Fruit fly (Drosophila melanogaster) whole organism, prepupa: ENCODE results near the gene CG31705.

Experiments
- CG11762 ChIP-seq: fragments of 200-800 bp; sonication (Bioruptor generic); optimal IDR thresholded peaks from 3 replicates; lab custom pipeline; 2016; ENCODE audit warnings: missing biosample characterization, missing genetic modification characterization; ENCODE audit not compliant: insufficient read depth
- CG1621 ChIP-seq: fragments of 200-800 bp; sonication (Bioruptor generic); optimal IDR thresholded peaks from 3 replicates; lab custom pipeline; 2018; ENCODE audit warnings: missing biosample characterization, mild to moderate bottlenecking, missing genetic modification characterization
- CG32006 ChIP-seq: fragments of 200-800 bp; sonication (Bioruptor generic); optimal IDR thresholded peaks from 3 replicates; lab custom pipeline; 2017; ENCODE audit warnings: missing biosample characterization, mild to moderate bottlenecking, missing genetic modification characterization
- CG3919 ChIP-seq: fragments of 200-800 bp; sonication (Bioruptor generic); optimal IDR thresholded peaks from 3 replicates; lab custom pipeline; 2016; ENCODE audit warnings: missing biosample characterization, missing genetic modification characterization
- CG4318 ChIP-seq: fragments of 200-800 bp; sonication (Bioruptor generic); optimal IDR thresholded peaks from 3 replicates; lab custom pipeline; 2017; ENCODE audit warnings: missing biosample characterization, mild to moderate bottlenecking, missing genetic modification characterization
- CG6808 ChIP-seq: fragments of 200-800 bp; sonication (Bioruptor generic); optimal IDR thresholded peaks from 3 replicates; lab custom pipeline; 2017; ENCODE audit warnings: missing biosample characterization, missing genetic modification characterization, mild to moderate bottlenecking, moderate library complexity, missing genetic modification reagents
- CG8119 ChIP-seq: fragments of 200-800 bp; sonication (Bioruptor generic); IDR thresholded peaks from 3 replicates; pipeline ENCODE4 v1.3.6; 2022; ENCODE audit warnings: missing biosample characterization, missing genetic modification characterization
- CG8632 ChIP-seq: fragments of 200-800 bp; sonication (Bioruptor generic); optimal IDR thresholded peaks from 3 replicates; lab custom pipeline; 2016; ENCODE audit warnings: missing biosample characterization, missing genetic modification characterization
- CG9139 ChIP-seq: fragments of 200-800 bp; sonication (Bioruptor generic); optimal IDR thresholded peaks from 3 replicates; lab custom pipeline; 2017; ENCODE audit warnings: missing biosample characterization, mild to moderate bottlenecking, missing genetic modification characterization
- Eip78C ChIP-seq: fragments of 200-800 bp; sonication (Bioruptor generic); peaks from one replicate; lab custom pipeline; 2016; ENCODE audit warnings: missing biosample characterization, missing genetic modification characterization
- Eip93F ChIP-seq: fragments of 200-800 bp; sonication (Bioruptor generic); optimal IDR thresholded peaks from 2 replicates; lab custom pipeline; 2016; ENCODE audit warnings: missing biosample characterization, mild to moderate bottlenecking, missing genetic modification characterization
- Ets96B ChIP-seq: fragments of 200-800 bp; optimal IDR thresholded peaks from 2 replicates; lab custom pipeline; 2019; ENCODE audit warnings: missing biosample characterization, mild to moderate bottlenecking, missing genetic modification characterization, moderate library complexity
- Hr39 ChIP-seq: fragments of 200-800 bp; sonication (Bioruptor generic); optimal IDR thresholded peaks from 2 replicates; lab custom pipeline; 2016; ENCODE audit warnings: missing biosample characterization, missing genetic modification characterization
- Hr4 ChIP-seq: fragments of 200-800 bp; sonication (Bioruptor generic); optimal IDR thresholded peaks from 3 replicates; lab custom pipeline; 2016; ENCODE audit warnings: missing biosample characterization, missing genetic modification characterization
- Met ChIP-seq: fragments of 200-800 bp; sonication (Bioruptor generic); optimal IDR thresholded peaks from 3 replicates; lab custom pipeline; 2016; ENCODE audit warnings: missing biosample characterization, missing genetic modification characterization
- OdsH ChIP-seq: fragments of 200-800 bp; sonication (Bioruptor generic); optimal IDR thresholded peaks from 3 replicates; lab custom pipeline; 2016; ENCODE audit warnings: missing biosample characterization, missing genetic modification characterization
- Sox102F ChIP-seq: fragments of 200-800 bp; sonication (Bioruptor generic); optimal IDR thresholded peaks from 2 replicates; lab custom pipeline; 2016; ENCODE audit warnings: missing biosample characterization, mild to moderate bottlenecking, missing genetic modification characterization
- acj6 ChIP-seq: fragments of 200-800 bp; sonication (Bioruptor generic); optimal IDR thresholded peaks from 3 replicates; lab custom pipeline; 2016; ENCODE audit warnings: missing biosample characterization, missing genetic modification characterization
- cyc ChIP-seq: fragments of 200-800 bp; sonication (Bioruptor generic); optimal IDR thresholded peaks from 3 replicates; lab custom pipeline; 2016; ENCODE audit warnings: missing biosample characterization, missing genetic modification characterization
- dsx ChIP-seq: fragments of 200-800 bp; optimal IDR thresholded peaks from 3 replicates; lab custom pipeline; 2019; ENCODE audit warnings: missing biosample characterization, mild to moderate bottlenecking, missing genetic modification characterization, moderate library complexity; ENCODE audit not compliant: poor library complexity, severe bottlenecking
- esn ChIP-seq: fragments of 200-800 bp; sonication (Bioruptor generic); optimal IDR thresholded peaks from 2 replicates; lab custom pipeline; 2016; ENCODE audit warnings: missing biosample characterization, mild to moderate bottlenecking, missing genetic modification characterization, moderate library complexity
- fd85E ChIP-seq: fragments of 200-800 bp; sonication (Bioruptor generic); optimal IDR thresholded peaks from 3 replicates; lab custom pipeline; 2016; ENCODE audit warnings: missing biosample characterization, missing genetic modification characterization
- lz ChIP-seq: fragments of 200-800 bp; sonication (Bioruptor generic); optimal IDR thresholded peaks from 3 replicates; lab custom pipeline; 2016; ENCODE audit warnings: missing biosample characterization, missing genetic modification characterization
- pdm3 ChIP-seq: fragments of 200-800 bp; sonication (Bioruptor generic); optimal IDR thresholded peaks from 3 replicates; lab custom pipeline; 2016; ENCODE audit warnings: missing biosample characterization, missing genetic modification characterization
- salr ChIP-seq, 2 experiments: fragments of 200-800 bp; sonication (Bioruptor generic); optimal IDR thresholded peaks; 3 replicates each; lab custom pipeline; 2016 to 2018; ENCODE audit warnings: missing biosample characterization in 2 of 2, missing genetic modification characterization in 2 of 2, mild to moderate bottlenecking in 1 of 2
- spab ChIP-seq: fragments of 200-800 bp; sonication (Bioruptor generic); optimal IDR thresholded peaks from 2 replicates; lab custom pipeline; 2017; ENCODE audit warnings: missing biosample characterization, mild to moderate bottlenecking, missing genetic modification characterization, missing genetic modification reagents
- ss ChIP-seq, 2 experiments: fragments of 200-800 bp; sonication (Bioruptor generic); optimal IDR thresholded peaks; 2 replicates in 1 of 2; 3 replicates in 1 of 2; lab custom pipeline; 2017 to 2018; ENCODE audit warnings: mild to moderate bottlenecking in 2 of 2, missing biosample characterization in 2 of 2, missing genetic modification characterization in 2 of 2, moderate library complexity in 1 of 2
- svp ChIP-seq: fragments of 200-800 bp; sonication (Bioruptor generic); peaks from one replicate; lab custom pipeline; 2016; ENCODE audit warnings: missing biosample characterization, missing genetic modification characterization
- vri ChIP-seq: fragments of 200-800 bp; sonication (Bioruptor generic); optimal IDR thresholded peaks from 3 replicates; lab custom pipeline; 2016; ENCODE audit warnings: missing biosample characterization, mild to moderate bottlenecking, missing genetic modification characterization

CG31705 gene

DNA sequence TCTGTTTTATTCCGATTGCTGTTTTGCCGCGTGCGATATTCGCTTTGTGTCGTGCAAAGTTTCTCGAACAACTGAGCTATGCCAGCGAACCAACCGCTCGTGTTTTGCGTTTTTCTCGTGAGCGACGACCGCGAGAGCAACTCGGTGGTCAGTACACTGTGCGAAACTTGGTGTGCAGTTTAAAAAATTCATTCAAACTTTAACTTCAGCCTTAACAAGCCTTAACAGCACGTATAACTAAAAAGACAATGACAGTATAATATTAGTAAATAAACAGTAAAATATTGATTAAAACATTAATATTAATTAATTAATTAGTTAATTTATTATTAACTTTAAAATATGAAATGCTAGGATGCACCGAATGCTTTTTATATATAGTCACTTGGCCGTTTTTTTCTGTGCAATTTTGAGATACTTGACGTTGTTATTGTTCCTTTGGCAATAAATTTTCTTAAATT is at the start of gene CG31705 (continued):
- TF ChIP-seq CG9139 (GFP tag; lab: Kevin White, UChicago) = peak; percentile 43
- peak; percentile 62 for TF ChIP-seq CG8119 (GFP tag; lab: Robert Waterston, UW)
- TF ChIP-seq CG6808 (GFP tag; lab: Kevin White, UChicago) = peak; percentile 63
- TF ChIP-seq ss (GFP tag; optimal IDR thresholded peaks at IDR 0.05; lab: Kevin White, UChicago) = peak in 1 of 2 experiments; percentile 58
- no peak for TF ChIP-seq vri (GFP tag; lab: Kevin White, UChicago)
- TF ChIP-seq CG4318 (GFP tag; lab: Kevin White, UChicago) = peak; percentile 52
- peak; percentile 63 for TF ChIP-seq CG8632 (GFP tag; lab: Kevin White, UChicago)
- peak; percentile 70 for TF ChIP-seq CG3919 (GFP tag; lab: Kevin White, UChicago)

DNA sequence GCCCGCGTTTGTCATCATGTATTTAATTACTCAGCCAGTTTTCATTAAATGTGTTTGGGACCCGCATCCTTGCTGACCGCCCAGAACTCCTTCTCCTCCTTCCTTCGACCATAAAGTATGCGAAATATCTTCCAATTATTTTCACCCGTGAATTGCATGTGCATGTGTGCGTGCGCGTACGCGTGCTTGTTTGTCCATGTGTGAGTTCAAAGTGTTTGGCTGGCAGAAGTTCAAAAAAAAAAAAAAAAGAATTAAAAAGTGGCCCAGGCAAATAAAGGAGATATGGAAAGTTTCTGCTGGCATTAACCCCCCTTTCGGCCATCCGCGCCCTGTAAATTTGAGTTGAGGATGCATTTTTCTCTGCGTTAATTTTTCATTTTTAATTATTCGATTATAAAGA is 25.8 kb upstream of the CG31705 start:
- no peak for TF ChIP-seq CG1621
- no peak for TF ChIP-seq Eip78C
- no peak for TF ChIP-seq dsx (GFP tag; lab: Kevin White, UChicago)
- no peak for TF ChIP-seq spab (GFP tag; lab: Kevin White, UChicago)
- no peak for TF ChIP-seq CG4318 (GFP tag; lab: Kevin White, UChicago)

DNA sequence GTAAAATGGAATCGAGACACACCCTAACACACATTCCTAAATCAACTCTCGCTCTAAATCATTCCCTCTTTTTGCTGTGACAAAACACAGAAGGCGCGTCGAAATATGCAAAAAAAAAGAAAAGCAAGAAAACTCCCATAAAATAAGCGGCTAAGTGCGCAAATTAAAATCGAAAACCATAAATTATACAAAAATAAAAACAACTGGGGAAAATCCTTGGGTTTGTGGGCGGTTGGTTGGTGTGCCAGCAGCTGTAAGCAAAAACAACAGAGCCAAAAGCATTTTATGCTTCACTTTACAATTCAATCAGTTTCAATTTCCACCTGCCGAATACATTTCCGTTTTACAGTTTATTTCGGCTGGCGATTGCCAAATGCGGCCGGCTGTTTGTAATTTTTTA is 7.8 kb upstream of the CG31705 start, which contains the start of gene CG43438:
TSS of gene CG43438 (plus strand) at position 301 of the 400 bp plus-strand sequence.
- TF ChIP-seq svp (GFP tag; lab: Kevin White, UChicago) = peak; percentile 3
- TF ChIP-seq Hr39 (GFP tag; lab: Kevin White, UChicago) = no peak
- TF ChIP-seq, all 60 proteins: peak for 1

DNA sequence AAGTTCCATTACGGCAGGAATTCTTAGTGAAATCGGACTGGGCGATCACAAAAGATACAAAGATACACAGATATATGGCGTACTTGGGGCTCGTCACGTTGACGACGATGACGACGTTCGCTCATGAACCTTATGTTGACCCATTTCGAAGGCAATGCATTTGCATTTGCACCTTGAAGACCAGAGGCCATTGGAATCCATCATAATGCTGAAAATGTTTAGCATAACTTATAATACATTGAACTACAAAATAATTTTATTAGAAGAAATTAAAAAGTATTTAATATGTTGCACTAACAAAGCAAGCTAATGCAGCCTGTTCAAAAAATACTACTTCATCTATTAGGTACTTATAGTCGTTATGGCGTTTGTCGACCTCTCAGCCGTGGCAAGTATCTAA is 3.5 kb upstream of the CG31705 start, which contains the start of gene CG34162:
TSS of gene CG34162 (plus strand) at position 301 of the 400 bp plus-strand sequence.
- TF ChIP-seq acj6 (GFP tag; lab: Kevin White, UChicago) (no peak), lz (GFP tag; lab: Kevin White, UChicago) (no peak), esn (GFP tag; lab: Kevin White, UChicago) (no peak), Hr39 (GFP tag; lab: Kevin White, UChicago) (no peak), Sox102F (GFP tag; lab: Kevin White, UChicago) (no peak), CG11762 (no peak), cyc (GFP tag; lab: Kevin White, UChicago) (no peak), Ets96B (tag; lab: Kevin White, UChicago) (no peak), pdm3 (GFP tag; lab: Kevin White, UChicago) (no peak), Hr4 (GFP tag; lab: Kevin White, UChicago) (no peak), Eip78C (no peak), fd85E (GFP tag; lab: Kevin White, UChicago) (no peak)

DNA sequence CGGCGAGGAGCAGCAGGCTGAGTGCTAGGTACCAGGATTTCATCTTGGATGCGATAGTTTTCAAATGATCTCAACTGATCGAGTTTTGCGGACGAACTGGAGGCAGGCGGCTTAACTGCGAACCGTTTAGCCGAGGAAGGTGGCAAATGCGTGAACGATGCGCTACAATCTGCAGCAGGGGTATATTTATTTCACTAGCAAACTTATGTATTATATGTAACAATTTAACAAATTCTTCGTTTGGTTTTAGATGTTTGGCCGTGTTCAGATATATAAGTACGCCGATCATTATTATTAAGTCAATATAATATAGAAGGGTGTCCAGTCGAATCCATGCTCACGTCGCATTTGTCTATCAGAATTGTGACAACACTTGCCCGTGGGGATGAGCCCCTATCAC is 2.9 kb upstream of the CG31705 start, which contains the start of gene CG31706:
TSS of gene CG31706 (minus strand) at position 101 of the 400 bp plus-strand sequence.
- no peak for TF ChIP-seq Met (GFP tag; lab: Kevin White, UChicago)
- no peak for TF ChIP-seq CG32006 (GFP tag; lab: Kevin White, UChicago)
- no peak for TF ChIP-seq CG9139 (GFP tag; lab: Kevin White, UChicago)
- TF ChIP-seq, all 60 proteins: peak for 0

DNA sequence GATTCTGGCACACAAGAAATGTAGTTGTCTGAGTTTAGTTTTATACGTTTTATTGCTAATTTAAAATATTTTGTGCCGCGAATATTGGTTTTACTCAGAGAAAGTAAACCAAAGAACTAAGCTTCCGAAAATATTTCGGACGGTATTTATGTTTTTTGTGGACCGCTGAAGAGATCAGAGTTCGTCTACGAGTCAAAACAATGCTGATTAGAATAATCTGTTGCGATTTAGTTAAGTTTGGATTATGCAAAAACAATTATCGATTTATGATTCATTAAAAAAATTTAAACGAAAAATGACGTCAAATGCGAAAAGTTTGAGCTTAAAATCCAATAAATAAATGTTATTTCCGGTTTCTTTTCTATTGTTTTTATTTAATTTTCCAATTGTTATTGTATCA is 5.3 kb downstream of the CG31705 start, which contains the start of gene CG43153:
TSS of gene CG43153 (minus strand) at position 101 of the 400 bp plus-strand sequence.
- TF ChIP-seq salr (GFP tag; optimal IDR thresholded peaks at IDR 0.05; lab: Kevin White, UChicago) = no peak
- no peak for TF ChIP-seq OdsH (GFP tag; lab: Kevin White, UChicago)
- TF ChIP-seq Eip93F = no peak
- TF ChIP-seq fd85E (GFP tag; lab: Kevin White, UChicago) = no peak
